Worm (Caenorhabditis elegans): Measurements from ENCODE around the gene srh-60.

Gene srh-60

DNA sequence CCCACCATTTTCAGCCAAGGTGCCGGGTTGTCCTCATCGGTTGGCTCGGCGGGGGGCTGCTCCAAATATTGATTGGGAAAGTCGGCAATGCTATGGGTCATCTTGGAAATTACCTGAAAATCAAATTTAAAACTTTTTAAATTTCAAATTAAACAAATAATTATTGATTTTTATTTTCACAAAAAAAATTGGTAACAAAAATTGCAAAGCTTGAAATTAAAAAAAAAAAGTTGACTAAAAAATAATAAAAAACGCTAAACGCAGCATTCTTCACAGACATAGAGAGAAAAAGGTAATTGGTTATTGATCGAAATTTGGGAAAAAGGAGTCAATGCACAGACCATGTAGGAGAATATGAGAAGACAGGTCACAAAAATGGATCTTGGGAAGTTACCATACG, 15.2 kb downstream of the srh-60 start, which contains the start of gene Y49F6A.11 (continued):
- TF ChIP-seq F37D6.2 (tag; optimal IDR thresholded peaks at IDR 0.05): no peak

DNA sequence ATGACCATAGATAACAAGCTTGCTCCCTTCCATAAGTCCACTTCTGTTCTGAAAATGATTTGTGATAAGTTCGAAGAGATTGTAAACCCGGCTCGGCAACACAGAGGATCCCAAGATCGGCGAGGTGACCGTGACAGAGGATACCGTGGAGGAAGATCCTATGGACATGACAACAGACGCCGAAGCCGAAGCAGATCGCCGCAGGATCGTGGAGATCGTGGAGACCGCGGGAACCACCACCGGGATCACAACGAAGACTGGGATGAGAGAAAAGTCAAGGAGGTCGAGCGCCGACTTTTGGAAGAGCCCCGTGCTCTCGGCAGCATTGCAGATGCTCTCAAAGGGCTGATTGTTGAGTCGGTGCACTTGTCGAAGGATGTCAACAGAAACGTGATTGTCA, 21.1 kb downstream of the srh-60 start:
- TF ChIP-seq set-16 (GFP tag; IDR thresholded peaks at IDR 0.05) (peak; percentile 76), nhr-111 (GFP tag; optimal IDR thresholded peaks at IDR 0.05) (no peak), ZK546.5 (tag; optimal IDR thresholded peaks at IDR 0.05) (no peak)

DNA sequence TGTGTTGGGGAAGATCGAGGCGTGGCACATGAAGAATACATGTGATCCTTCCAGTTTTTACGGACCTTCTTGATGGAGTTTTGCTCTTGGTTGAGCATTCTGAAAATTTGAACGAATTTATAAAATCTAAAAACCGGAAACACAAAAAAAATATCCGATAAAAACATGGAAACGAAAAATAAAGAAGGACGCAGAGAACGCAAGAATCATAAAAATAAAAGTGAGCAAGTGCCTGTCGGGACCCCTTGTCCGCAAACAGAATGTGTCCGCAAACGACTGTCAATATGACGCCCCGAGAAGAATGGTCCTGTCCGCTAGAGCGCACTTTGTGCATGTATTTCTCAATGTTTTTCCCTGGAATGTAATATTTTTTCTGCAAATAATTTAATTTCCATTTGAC, 26.3 kb downstream of the srh-60 start, which contains the start of gene Y49F6A.5:
Y49F6A.5 (minus strand) TSS at position 101 of the 400 bp plus-strand sequence.
- TF ChIP-seq snpc-1.2 (GFP tag; IDR thresholded peaks at IDR 0.05) (no peak), sdz-12 (GFP tag; optimal IDR thresholded peaks at IDR 0.05) (no peak), nhr-76 (tag; optimal IDR thresholded peaks at IDR 0.05) (no peak), daf-12 (tag; optimal IDR thresholded peaks at IDR 0.05) (no peak), nhr-42 (GFP tag; IDR thresholded peaks at IDR 0.05) (no peak), lsy-2 (tag; optimal IDR thresholded peaks at IDR 0.05) (no peak), zip-2 (tag; optimal IDR thresholded peaks at IDR 0.05) (no peak), mxl-2 (GFP tag; conservative IDR thresholded peaks at IDR 0.05) (no peak), lin-29 (GFP tag; IDR thresholded peaks at IDR 0.05) (no peak), Y105C5A.15 (GFP tag; IDR thresholded peaks at IDR 0.05) (no peak), daf-8 (GFP tag; IDR thresholded peaks at IDR 0.05) (no peak), nhr-41 (GFP tag; IDR thresholded peaks at IDR 0.05) (no peak), ceh-82 (tag; optimal IDR thresholded peaks at IDR 0.05) (no peak), R02D3.7 (tag; optimal IDR thresholded peaks at IDR 0.05) (no peak), daf-19 (GFP tag; conservative IDR thresholded peaks at IDR 0.05) (no peak)

DNA sequence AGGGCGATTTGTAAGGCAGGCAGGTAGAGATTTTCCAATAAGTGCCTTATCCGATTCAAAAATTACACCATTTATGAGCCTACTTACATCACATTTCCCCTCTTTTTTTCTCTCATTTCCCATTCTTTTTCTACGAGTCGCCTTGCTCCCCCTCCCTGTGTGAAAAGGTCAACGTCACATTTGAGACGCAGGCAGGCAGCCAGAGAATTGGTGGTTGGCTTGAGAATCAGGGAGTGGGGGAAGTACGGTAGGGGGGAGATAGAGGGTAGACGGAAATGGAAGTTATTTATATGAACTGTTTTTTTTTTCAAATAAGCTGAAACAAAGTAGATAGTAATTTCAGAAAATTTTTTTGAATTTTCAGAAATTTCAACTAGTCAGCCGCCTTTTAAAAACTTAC, 33.1 kb downstream of the srh-60 start:
- TF ChIP-seq duxl-1 (tag; optimal IDR thresholded peaks at IDR 0.05; ENCODE audit: poor library complexity) (peak; percentile 86), mes-2 (tag; optimal IDR thresholded peaks at IDR 0.05; ENCODE audit: poor library complexity, severe bottlenecking) (peak; percentile 1), nhr-42 (GFP tag; IDR thresholded peaks at IDR 0.05) (no peak), unc-62 (GFP tag; optimal IDR thresholded peaks at IDR 0.05 in 1 of 2) (peak in 1 of 2 experiments; percentile 5), unc-62 (tag; optimal IDR thresholded peaks at IDR 0.05) (no peak)

DNA sequence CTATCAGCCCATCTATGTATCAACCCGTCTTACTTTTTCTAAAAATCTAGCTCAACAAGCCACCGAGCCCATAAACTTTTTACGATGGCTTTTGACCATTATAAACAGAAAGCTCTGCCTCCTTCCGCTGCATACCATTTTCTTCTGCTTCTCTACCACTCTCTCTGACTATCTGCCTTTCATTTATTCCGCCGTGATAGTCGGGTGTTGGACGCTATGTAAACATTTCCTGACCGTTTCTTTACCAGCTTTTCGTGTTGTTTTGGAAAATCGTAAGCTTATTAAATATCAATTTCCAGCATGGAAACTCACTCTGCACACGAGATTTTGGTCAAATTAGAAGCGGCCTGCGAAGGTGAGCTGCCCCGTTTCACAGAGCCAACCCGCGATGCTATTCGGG, 34.0 kb downstream of the srh-60 start, which contains the start of gene F40E12.1:
F40E12.1 (plus strand) TSS at position 301 of the 400 bp plus-strand sequence.
- TF ChIP-seq nhr-48 (tag; optimal IDR thresholded peaks at IDR 0.05) (no peak), D1046.2 (GFP tag; IDR thresholded peaks at IDR 0.05) (no peak), F37D6.2 (tag; optimal IDR thresholded peaks at IDR 0.05) (no peak), rbr-2 (tag; optimal IDR thresholded peaks at IDR 0.05) (no peak), nhr-111 (GFP tag; optimal IDR thresholded peaks at IDR 0.05) (no peak), dmd-8 (GFP tag; IDR thresholded peaks at IDR 0.05) (no peak), sdz-12 (GFP tag; optimal IDR thresholded peaks at IDR 0.05) (no peak), nhr-28 (tag; optimal IDR thresholded peaks at IDR 0.05) (no peak), aly-2 (tag; optimal IDR thresholded peaks at IDR 0.05) (no peak), nhr-102 (tag; optimal IDR thresholded peaks at IDR 0.05) (no peak), ztf-7 (tag; optimal IDR thresholded peaks at IDR 0.05) (no peak), Y48G9A.11 (GFP tag; IDR thresholded peaks at IDR 0.05) (no peak), hlh-11 (tag; optimal IDR thresholded peaks at IDR 0.05) (no peak)

DNA sequence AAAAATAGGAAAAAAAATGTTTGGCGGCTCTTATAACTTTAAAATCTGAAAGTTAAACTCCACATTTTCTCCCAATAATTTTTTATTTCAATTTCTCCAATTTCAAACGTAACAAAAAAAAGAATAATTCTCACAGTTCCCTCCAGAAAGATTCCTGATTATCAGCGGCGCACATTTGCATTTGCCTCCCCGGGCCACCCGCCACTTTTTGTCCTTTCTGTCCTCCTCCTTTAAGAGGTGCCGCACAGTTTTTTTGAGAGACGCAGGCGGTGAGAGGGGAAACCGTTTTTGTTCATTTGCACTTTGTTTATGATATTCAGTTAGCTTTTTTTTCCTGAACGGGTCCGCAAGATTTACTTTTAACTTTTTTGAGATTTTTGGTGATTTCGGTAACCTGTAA, 37.4 kb downstream of the srh-60 start:
- TF ChIP-seq daf-19 (GFP tag; conservative IDR thresholded peaks at IDR 0.05) (no peak), nhr-77 (tag; optimal IDR thresholded peaks at IDR 0.05) (no peak), aha-1 (tag) (peak; percentile 48), nhr-25 (tag; optimal IDR thresholded peaks at IDR 0.05; ENCODE audit: borderline replicate concordance, insufficient read depth) (no peak)

Data from whole organism, L4 larva.